Worm (Caenorhabditis elegans) whole organism, L1 larva: Measurements from ENCODE around the gene C49C3.6.

Source experiments
- C16A3.4 ChIP-seq: fragments of 150-350 bp; optimal IDR thresholded peaks from 2 replicates; lab custom pipeline; 2014; ENCODE audit warnings: missing biosample characterization, missing genetic modification characterization
- C34B4.2 ChIP-seq: sonication (generic microtip); optimal IDR thresholded peaks from 2 replicates; lab custom pipeline; 2017; ENCODE audit warnings: mild to moderate bottlenecking, missing genetic modification characterization, missing compliant biosample characterization
- Y116A8C.19 ChIP-seq: sonication (generic microtip); optimal IDR thresholded peaks from 2 replicates; lab custom pipeline; 2016; ENCODE audit warnings: missing compliant biosample characterization, missing genetic modification characterization, borderline replicate concordance
- aly-2 ChIP-seq: fragments of 150-350 bp; optimal IDR thresholded peaks from 2 replicates; lab custom pipeline; 2014; ENCODE audit warnings: missing biosample characterization, missing genetic modification characterization
- ama-1 ChIP-seq: fragments of 150-350 bp; optimal IDR thresholded peaks from 2 replicates; lab custom pipeline; 2014
- blmp-1 ChIP-seq: fragments of 150-350 bp; optimal IDR thresholded peaks from 2 replicates; lab custom pipeline; 2014; ENCODE audit warnings: missing biosample characterization, missing genetic modification characterization
- ceh-63 ChIP-seq: fragments of 200-800 bp; sonication (Bioruptor generic); optimal IDR thresholded peaks from 2 replicates; lab custom pipeline; 2018; ENCODE audit warnings: mild to moderate bottlenecking, missing genetic modification characterization, missing compliant biosample characterization
- ceh-82 ChIP-seq, 3 experiments: fragments of 150-350 bp in 1 of 3; sonication (generic microtip) in 2 of 3; optimal IDR thresholded peaks; 2 replicates each; lab custom pipeline; 2014 to 2017; ENCODE audit warnings: missing biosample characterization in 3 of 3, missing genetic modification characterization in 3 of 3
- ceh-88 ChIP-seq: fragments of 200-800 bp; sonication (Bioruptor generic); IDR thresholded peaks from 2 replicates; pipeline ENCODE4 v1.3.6; 2022; ENCODE audit warnings: missing genetic modification characterization, missing compliant biosample characterization
- ceh-90 ChIP-seq: sonication (generic microtip); optimal IDR thresholded peaks from 2 replicates; lab custom pipeline; 2016; ENCODE audit warnings: missing genetic modification characterization, missing compliant biosample characterization
- ces-1 ChIP-seq: fragments of 150-350 bp; optimal IDR thresholded peaks from 2 replicates; lab custom pipeline; 2014; ENCODE audit warnings: missing biosample characterization, missing genetic modification reagents, missing genetic modification characterization
- dpl-1 ChIP-seq, 3 experiments: fragments of 150-350 bp in 2 of 3; sonication (generic microtip) in 1 of 3; optimal IDR thresholded peaks; 2 replicates each; lab custom pipeline; 2014 to 2017; ENCODE audit warnings: missing biosample characterization in 3 of 3, missing genetic modification characterization in 3 of 3, missing genetic modification reagents in 3 of 3
- dsc-1 ChIP-seq: sonication (generic microtip); optimal IDR thresholded peaks from 2 replicates; lab custom pipeline; 2016; ENCODE audit warnings: mild to moderate bottlenecking, missing genetic modification characterization, missing compliant biosample characterization
- efl-1 ChIP-seq, 4 experiments: fragments of 150-350 bp; optimal IDR thresholded peaks in 3 of 4; peaks in 1 of 4; 1 replicate in 1 of 4; 2 replicates in 3 of 4; lab custom pipeline; 2014; ENCODE audit warnings: missing biosample characterization in 2 of 4, missing genetic modification characterization in 2 of 4, missing genetic modification reagents in 2 of 4
- efl-3 ChIP-seq: fragments of 200-800 bp; sonication (Bioruptor generic); optimal IDR thresholded peaks from 2 replicates; lab custom pipeline; 2018; ENCODE audit warnings: mild to moderate bottlenecking, missing genetic modification characterization, missing compliant biosample characterization
- elt-2 ChIP-seq: sonication (generic microtip); optimal IDR thresholded peaks from 2 replicates; lab custom pipeline; 2016; ENCODE audit warnings: missing genetic modification characterization, mild to moderate bottlenecking, inconsistent platforms, missing compliant biosample characterization, missing genetic modification reagents
- elt-3 ChIP-seq, 6 experiments: fragments of 150-350 bp in 1 of 6; sonication (generic microtip); optimal IDR thresholded peaks; 2 replicates each; lab custom pipeline; 2017 to 2018; ENCODE audit warnings: missing biosample characterization in 6 of 6, missing genetic modification characterization in 6 of 6, inconsistent platforms in 1 of 6
- ets-5 ChIP-seq: fragments of 200-800 bp; sonication (Bioruptor generic); IDR thresholded peaks from 2 replicates; pipeline ENCODE4 v1.3.6; 2022; ENCODE audit warnings: missing genetic modification characterization, missing compliant biosample characterization
- fkh-8 ChIP-seq: sonication (generic microtip); optimal IDR thresholded peaks from 2 replicates; lab custom pipeline; 2016; ENCODE audit warnings: mild to moderate bottlenecking, missing genetic modification characterization, missing compliant biosample characterization
- fos-1 ChIP-seq: fragments of 150-350 bp; optimal IDR thresholded peaks from 2 replicates; lab custom pipeline; 2014; ENCODE audit warnings: missing biosample characterization, missing genetic modification characterization
- grh-1 ChIP-seq: fragments of 200-800 bp; sonication (Bioruptor generic); IDR thresholded peaks from 2 replicates; pipeline ENCODE4 v1.3.6; 2022; ENCODE audit warnings: missing genetic modification reagents, missing genetic modification characterization, missing compliant biosample characterization
- hlh-4 ChIP-seq: sonication (generic microtip); optimal IDR thresholded peaks from 2 replicates; lab custom pipeline; 2016; ENCODE audit warnings: mild to moderate bottlenecking, missing genetic modification characterization, missing compliant biosample characterization
- lin-14 ChIP-seq: fragments of 200-800 bp; sonication (Bioruptor generic); optimal IDR thresholded peaks from 2 replicates; lab custom pipeline; 2018; ENCODE audit warnings: mild to moderate bottlenecking, missing genetic modification characterization, moderate library complexity, missing compliant biosample characterization
- lin-15B ChIP-seq: fragments of 150-350 bp; sonication (generic microtip); optimal IDR thresholded peaks from 3 replicates; lab custom pipeline; 2014; ENCODE audit warnings: missing biosample characterization, missing genetic modification characterization
- lin-35 ChIP-seq, 2 experiments: fragments of 150-350 bp; optimal IDR thresholded peaks; 2 replicates each; lab custom pipeline; 2014; ENCODE audit warnings: missing biosample characterization in 2 of 2, missing genetic modification characterization in 2 of 2, missing genetic modification reagents in 2 of 2
- lsy-2 ChIP-seq, 2 experiments: fragments of 150-350 bp; optimal IDR thresholded peaks; 2 replicates each; lab custom pipeline; 2014; ENCODE audit warnings: missing biosample characterization in 2 of 2, missing genetic modification characterization in 2 of 2
- mdl-1 ChIP-seq, 2 experiments: fragments of 150-350 bp; optimal IDR thresholded peaks; 2 replicates each; lab custom pipeline; 2014 to 2017; ENCODE audit warnings: missing biosample characterization in 2 of 2, missing genetic modification characterization in 2 of 2, inconsistent platforms in 1 of 2
- mep-1 ChIP-seq: fragments of 150-350 bp; optimal IDR thresholded peaks from 2 replicates; lab custom pipeline; 2014; ENCODE audit warnings: missing biosample characterization, missing genetic modification characterization
- nhr-19 ChIP-seq: fragments of 200-800 bp; sonication (Bioruptor generic); conservative IDR thresholded peaks from 2 replicates; pipeline ENCODE4 v1.3.6; 2022; ENCODE audit warnings: missing genetic modification characterization, missing compliant biosample characterization
- nhr-20 ChIP-seq: sonication (generic microtip); optimal IDR thresholded peaks from 2 replicates; lab custom pipeline; 2016; ENCODE audit warnings: mild to moderate bottlenecking, missing genetic modification characterization, missing compliant biosample characterization
- nhr-28 ChIP-seq: fragments of 150-350 bp; optimal IDR thresholded peaks from 2 replicates; lab custom pipeline; 2014; ENCODE audit warnings: missing biosample characterization, missing genetic modification characterization
- nhr-84 ChIP-seq: sonication (generic microtip); optimal IDR thresholded peaks from 2 replicates; lab custom pipeline; 2017; ENCODE audit warnings: missing biosample characterization, missing genetic modification characterization
- nhr-90 ChIP-seq: sonication (generic microtip); optimal IDR thresholded peaks from 2 replicates; lab custom pipeline; 2016; ENCODE audit warnings: mild to moderate bottlenecking, missing genetic modification characterization, missing compliant biosample characterization; ENCODE audit not compliant: poor library complexity
- rnt-1 ChIP-seq: sonication (generic microtip); optimal IDR thresholded peaks from 2 replicates; lab custom pipeline; 2016; ENCODE audit warnings: mild to moderate bottlenecking, missing genetic modification characterization, moderate library complexity, missing compliant biosample characterization
- sox-4 ChIP-seq: sonication (generic microtip); optimal IDR thresholded peaks from 2 replicates; lab custom pipeline; 2016; ENCODE audit warnings: missing genetic modification characterization, missing compliant biosample characterization
- tbx-2 ChIP-seq: sonication (generic microtip); optimal IDR thresholded peaks from 2 replicates; lab custom pipeline; 2016; ENCODE audit warnings: missing genetic modification characterization, missing compliant biosample characterization
- tlp-1 ChIP-seq: fragments of 150-350 bp; optimal IDR thresholded peaks from 2 replicates; lab custom pipeline; 2014; ENCODE audit warnings: missing biosample characterization, missing genetic modification characterization
- unc-30 ChIP-seq: sonication (generic microtip); optimal IDR thresholded peaks from 2 replicates; lab custom pipeline; 2017; ENCODE audit warnings: missing biosample characterization, missing genetic modification characterization
- unc-62 ChIP-seq: fragments of 150-350 bp; optimal IDR thresholded peaks from 2 replicates; lab custom pipeline; 2014; ENCODE audit warnings: missing biosample characterization, missing genetic modification reagents, missing genetic modification characterization
- unc-98 ChIP-seq: fragments of 200-800 bp; sonication (Bioruptor generic); IDR thresholded peaks from 2 replicates; pipeline ENCODE4 v1.3.6; 2022; ENCODE audit warnings: missing genetic modification characterization, missing compliant biosample characterization
- xbp-1 ChIP-seq: sonication (generic microtip); optimal IDR thresholded peaks from 2 replicates; lab custom pipeline; 2016; ENCODE audit warnings: missing genetic modification characterization, missing compliant biosample characterization
- zag-1 ChIP-seq: fragments of 150-350 bp; optimal IDR thresholded peaks from 2 replicates; lab custom pipeline; 2014; ENCODE audit warnings: missing biosample characterization, missing genetic modification characterization
- zip-4 ChIP-seq: fragments of 200-800 bp; sonication (Bioruptor generic); optimal IDR thresholded peaks from 2 replicates; lab custom pipeline; 2018; ENCODE audit warnings: mild to moderate bottlenecking, missing genetic modification characterization, moderate library complexity, missing compliant biosample characterization
- ztf-11 ChIP-seq, 2 experiments: sonication (generic microtip); optimal IDR thresholded peaks; 2 replicates each; lab custom pipeline; 2016 to 2017; ENCODE audit warnings: missing genetic modification characterization in 2 of 2, missing biosample characterization in 1 of 2, missing compliant biosample characterization in 1 of 2
- ztf-4 ChIP-seq: fragments of 150-350 bp; optimal IDR thresholded peaks from 2 replicates; lab custom pipeline; 2014; ENCODE audit warnings: missing biosample characterization, missing genetic modification characterization

C49C3.6 gene

ce11 chrIV:17320445-17320844 lies 10.9 kb upstream of the C49C3.6 start, which contains the start of gene C49C3.4:
TSS of gene C49C3.4 (plus strand) at chrIV:17320795.
- TF ChIP-seq mep-1 (tag; lab: Kevin White, UChicago) (no peak), elt-2 (tag; lab: Kevin White, UChicago) (peak; percentile 52), blmp-1 (no peak), unc-30 (no peak), lin-35 (GFP tag; optimal IDR thresholded peaks at IDR 0.05; lab: Kevin White, UChicago) (peak in 1 of 2 experiments; percentile 4), dpl-1 (GFP tag; optimal IDR thresholded peaks at IDR 0.05; lab: Kevin White, UChicago) (no peak), ceh-63 (GFP tag; lab: Kevin White, UChicago) (no peak), ceh-88 (GFP tag; lab: Robert Waterston, UW) (no peak), rnt-1 (tag; lab: Kevin White, UChicago) (no peak), nhr-84 (no peak), efl-3 (no peak), zip-4 (no peak), ceh-82 (tag; optimal IDR thresholded peaks at IDR 0.05; lab: Kevin White, UChicago) (no peak), hlh-4 (tag; lab: Kevin White, UChicago) (no peak), ets-5 (GFP tag; lab: Robert Waterston, UW) (no peak)

ce11 chrIV:17328834-17329233 lies 2.5 kb upstream of the C49C3.6 start, which contains the start of gene ceh-88:
TSS of gene ceh-88 (plus strand) at chrIV:17329188.
- TF ChIP-seq blmp-1 (peak; percentile 51), hlh-4 (tag; lab: Kevin White, UChicago) (no peak), dpl-1 (GFP tag; optimal IDR thresholded peaks at IDR 0.05; lab: Kevin White, UChicago) (peak in 1 of 3 experiments; percentile 4), efl-1 (optimal IDR thresholded peaks at IDR 0.05; lab: Kevin White, UChicago) (peak; percentile 1 to 12), efl-1 (GFP tag; optimal IDR thresholded peaks at IDR 0.05 in 1 of 2; lab: Kevin White, UChicago) (peak in 1 of 2 experiments; percentile 61), C34B4.2 (no peak), xbp-1 (tag; lab: Kevin White, UChicago) (no peak), aly-2 (no peak), lsy-2 (tag; optimal IDR thresholded peaks at IDR 0.05; lab: Kevin White, UChicago) (peak in 1 of 2 experiments; percentile 30), ceh-90 (tag; lab: Kevin White, UChicago) (no peak), nhr-20 (tag; lab: Kevin White, UChicago) (no peak), C16A3.4 (no peak), zag-1 (tag; lab: Kevin White, UChicago) (no peak), fos-1 (tag; lab: Kevin White, UChicago) (no peak), fkh-8 (tag; lab: Kevin White, UChicago) (no peak), tbx-2 (no peak), Y116A8C.19 (no peak)

- no peak for TF ChIP-seq nhr-19 (GFP tag; lab: Robert Waterston, UW)
- no peak for TF ChIP-seq unc-62 (GFP tag; lab: Kevin White, UChicago)
- TF ChIP-seq elt-3 (tag; optimal IDR thresholded peaks at IDR 0.05; lab: Kevin White, UChicago): no peak
- TF ChIP-seq ztf-4 (tag; lab: Kevin White, UChicago): no peak
- no peak for TF ChIP-seq mep-1 (tag; lab: Kevin White, UChicago)
- TF ChIP-seq nhr-90 (tag; lab: Kevin White, UChicago): no peak
- no peak for TF ChIP-seq nhr-28
- no peak for TF ChIP-seq grh-1 (GFP tag; lab: Robert Waterston, UW)
- TF ChIP-seq zag-1 (tag; lab: Kevin White, UChicago): no peak
Measured at ce11 chrIV:17332261-17332660, 934 bp downstream of the C49C3.6 start, which contains the start of gene C49C3.7. TSS of gene C49C3.7 (plus strand) at chrIV:17332561.

DNA sequence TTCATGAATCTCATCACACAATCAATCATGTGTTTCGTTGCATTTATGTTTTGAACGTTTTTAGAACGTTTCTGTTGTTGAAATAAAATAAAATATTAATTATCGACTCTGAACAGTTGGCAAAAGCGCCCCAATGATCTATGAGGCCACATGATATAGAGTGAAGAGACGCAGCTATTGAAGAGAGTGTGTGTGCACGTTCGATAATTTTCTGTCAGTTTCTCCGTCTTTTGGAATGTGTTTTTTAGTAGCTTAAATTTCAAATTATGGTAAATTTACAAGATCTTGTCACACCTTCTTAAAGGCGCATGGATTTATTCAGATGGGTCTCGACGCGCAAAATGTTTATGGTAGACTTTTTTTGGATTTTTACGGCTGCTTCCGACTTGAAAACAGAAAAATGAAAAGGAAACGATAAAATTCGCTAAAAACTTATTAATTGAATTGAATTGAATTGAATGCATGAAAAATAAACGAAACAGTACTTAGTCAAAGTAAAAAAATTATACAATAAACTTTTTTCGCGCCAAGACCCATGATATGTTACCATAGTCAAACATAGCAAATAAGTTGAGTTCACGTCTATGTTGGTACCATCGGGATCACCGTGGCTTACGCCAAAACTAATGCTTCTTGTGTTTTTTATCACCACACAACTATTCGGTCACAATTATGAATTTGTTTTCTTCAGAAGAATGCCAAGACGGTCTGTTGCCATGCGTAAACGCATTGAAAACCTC lies 2.4 kb downstream of the C49C3.6 start, which contains the start of gene C49C3.15:
Gene C49C3.15, plus strand, starts transcription at position 690 of the 740 bp plus-strand sequence.
- TF ChIP-seq tbx-2: no peak
- TF ChIP-seq unc-30: no peak
- no peak for TF ChIP-seq lin-15B (tag; lab: Kevin White, UChicago)
- TF ChIP-seq ztf-11 (tag; optimal IDR thresholded peaks at IDR 0.05; lab: Kevin White, UChicago): no peak
- TF ChIP-seq efl-3: no peak
- TF ChIP-seq mdl-1 (tag; optimal IDR thresholded peaks at IDR 0.05; lab: Kevin White, UChicago): peak in 1 of 2 experiments; percentile 22
- peak in 1 of 3 experiments; percentile 21 for TF ChIP-seq dpl-1 (GFP tag; optimal IDR thresholded peaks at IDR 0.05; lab: Kevin White, UChicago)
- peak; percentile 48 for TF ChIP-seq mep-1 (tag; lab: Kevin White, UChicago)
- no peak for TF ChIP-seq nhr-84
- no peak for TF ChIP-seq tlp-1 (tag; lab: Kevin White, UChicago)
- TF ChIP-seq ces-1 (GFP tag; lab: Kevin White, UChicago): no peak
- TF ChIP-seq rnt-1 (tag; lab: Kevin White, UChicago): peak; percentile 14
- TF ChIP-seq lin-14: peak; percentile 63
- no peak for TF ChIP-seq ama-1 (lab: Kevin White, UChicago)
- TF ChIP-seq unc-98 (GFP tag; lab: Robert Waterston, UW): no peak
- TF ChIP-seq nhr-28: no peak
- TF ChIP-seq sox-4: no peak
- TF ChIP-seq dsc-1 (tag; lab: Kevin White, UChicago): no peak
- peak in 1 of 2 experiments; percentile 51 for TF ChIP-seq lin-35 (GFP tag; optimal IDR thresholded peaks at IDR 0.05; lab: Kevin White, UChicago)
- no peak for TF ChIP-seq hlh-4 (tag; lab: Kevin White, UChicago)
